Fruit fly (Drosophila melanogaster) Kc167 (cell line): Measurements from ENCODE around the gene CG4839.

ENCODE experiments used
- Myc ChIP-seq: fragments of >200 bp; optimal IDR thresholded peaks from 2 replicates; lab custom pipeline; 2017; ENCODE audit warnings: missing external identifiers
- Sin3A ChIP-seq: fragments of >200 bp; optimal IDR thresholded peaks from 2 replicates; lab custom pipeline; 2018; ENCODE audit warnings: missing external identifiers
- h ChIP-seq: fragments of >200 bp; optimal IDR thresholded peaks from 3 replicates; lab custom pipeline; 2018; ENCODE audit warnings: missing external identifiers
- insv ChIP-seq: fragments of >200 bp; optimal IDR thresholded peaks from 3 replicates; lab custom pipeline; 2018; ENCODE audit warnings: missing external identifiers
- psq ChIP-seq: fragments of >200 bp; optimal IDR thresholded peaks from 2 replicates; lab custom pipeline; 2017; ENCODE audit warnings: missing external identifiers
- ttk ChIP-seq: sonication (Bioruptor generic); optimal IDR thresholded peaks from 2 replicates; lab custom pipeline; 2017; ENCODE audit warnings: missing external identifiers

The CG4839 gene

DNA sequence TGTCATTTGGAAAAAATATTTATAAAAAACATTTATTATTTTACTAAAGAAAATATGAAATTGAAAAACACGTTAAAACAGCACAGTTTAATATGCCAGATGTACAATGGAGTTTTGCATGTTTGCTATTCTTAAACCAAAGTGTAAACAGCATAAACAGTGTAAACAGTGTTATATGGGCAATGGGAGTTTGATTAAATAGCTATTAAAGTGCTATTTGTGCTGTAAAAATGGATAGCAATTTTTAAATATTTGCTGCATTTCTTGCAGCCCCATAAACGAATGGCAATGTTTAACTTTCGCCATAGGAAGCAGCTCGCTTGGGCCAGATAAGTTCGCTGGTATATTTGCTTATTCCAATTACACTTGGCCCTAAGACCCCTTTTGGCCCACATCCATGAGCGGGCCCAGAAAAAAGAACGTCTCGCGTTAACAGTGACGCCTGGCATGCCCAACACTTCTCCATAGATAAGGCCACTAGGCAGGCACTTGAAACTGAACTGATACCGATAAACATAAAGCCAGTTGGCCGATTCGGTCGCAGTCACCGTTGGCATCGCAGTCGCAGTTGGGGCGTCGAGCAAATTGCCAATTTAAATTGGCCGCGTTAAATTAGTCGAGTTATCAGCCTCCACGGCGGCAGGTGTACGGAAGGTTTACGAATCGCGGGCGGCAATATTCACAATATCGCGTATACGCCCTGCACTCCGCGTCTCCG is at the start of gene CG4839:
Gene CG4839, plus strand, starts transcription at position 541 of the 718 bp plus-strand sequence.
- TF ChIP-seq ttk (lab: Kevin White, UChicago) (no peak), Sin3A (lab: Kevin White, UChicago) (no peak), psq (lab: Kevin White, UChicago) (no peak), h (lab: Kevin White, UChicago) (no peak), insv (lab: Kevin White, UChicago) (no peak), Myc (no peak)

DNA sequence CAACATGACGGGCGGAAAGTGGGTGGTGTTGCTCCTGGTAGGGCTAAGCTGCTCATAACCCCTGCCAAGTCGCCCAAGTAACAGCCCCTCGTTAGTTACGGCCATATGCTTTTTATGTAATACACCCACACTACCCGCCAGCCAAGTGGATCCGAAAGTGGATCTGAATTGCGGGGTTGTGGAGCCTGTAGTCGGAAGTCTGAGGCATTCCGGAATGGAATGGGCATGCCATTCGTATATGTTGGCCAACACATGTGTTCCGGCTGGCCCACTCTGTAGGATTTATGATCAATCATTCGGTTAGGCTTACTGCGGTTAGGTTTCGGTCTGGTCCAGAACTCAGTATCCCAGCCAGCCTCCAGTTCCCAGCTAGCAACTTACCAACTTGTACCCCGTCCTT is 48.4 kb upstream of the CG4839 start:
- TF ChIP-seq insv (lab: Kevin White, UChicago): no peak
- TF ChIP-seq h (lab: Kevin White, UChicago): no peak
- TF ChIP-seq Myc: no peak
- no peak for TF ChIP-seq ttk (lab: Kevin White, UChicago)
- no peak for TF ChIP-seq Sin3A (lab: Kevin White, UChicago)
- TF ChIP-seq psq (lab: Kevin White, UChicago): no peak

DNA sequence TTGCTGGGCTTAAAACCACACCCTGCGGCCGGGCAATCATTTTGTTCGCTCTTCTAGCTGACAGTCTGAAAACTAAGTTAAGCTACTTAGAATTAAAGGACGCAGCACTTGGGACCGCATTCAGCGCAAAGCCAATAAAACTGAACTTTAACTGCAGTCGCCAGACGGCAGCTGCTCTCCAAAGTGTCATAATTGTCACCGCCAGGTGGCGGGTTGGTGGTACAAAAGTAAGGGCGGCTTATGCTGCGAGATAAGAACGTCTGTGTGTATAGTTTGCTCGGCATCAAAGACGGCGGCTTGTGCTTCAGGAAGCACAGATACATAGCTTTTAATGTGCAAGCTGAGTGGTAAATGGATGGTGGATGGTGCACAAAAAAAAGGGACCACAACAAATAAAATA is 35.8 kb upstream of the CG4839 start:
- TF ChIP-seq psq (lab: Kevin White, UChicago) (no peak), ttk (lab: Kevin White, UChicago) (no peak), Sin3A (lab: Kevin White, UChicago) (no peak)

DNA sequence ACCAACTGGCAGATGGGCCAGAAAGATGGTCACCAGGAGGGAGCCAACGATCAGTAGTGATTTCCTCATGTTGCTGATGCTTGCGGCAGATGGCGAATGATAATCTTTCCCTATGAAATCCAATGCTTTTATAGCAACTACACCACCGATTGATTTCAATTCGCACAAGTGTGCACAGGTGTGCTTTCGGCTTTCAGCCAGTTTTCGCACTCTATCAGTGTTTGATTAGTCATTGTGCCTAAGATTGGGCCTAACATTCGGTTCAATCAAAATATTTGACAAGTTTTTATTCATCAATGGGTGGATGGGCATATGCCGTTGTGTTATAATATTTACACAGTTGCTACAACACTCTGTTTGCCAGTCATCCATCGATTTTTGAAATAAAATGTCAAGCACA is 21.9 kb upstream of the CG4839 start, which contains the start of gene CG13135:
Gene CG13135, minus strand, starts transcription at position 101 of the 400 bp plus-strand sequence.
- TF ChIP-seq ttk (lab: Kevin White, UChicago) (no peak), Sin3A (lab: Kevin White, UChicago) (no peak), h (lab: Kevin White, UChicago) (no peak), psq (lab: Kevin White, UChicago) (no peak), insv (lab: Kevin White, UChicago) (no peak), Myc (no peak)

DNA sequence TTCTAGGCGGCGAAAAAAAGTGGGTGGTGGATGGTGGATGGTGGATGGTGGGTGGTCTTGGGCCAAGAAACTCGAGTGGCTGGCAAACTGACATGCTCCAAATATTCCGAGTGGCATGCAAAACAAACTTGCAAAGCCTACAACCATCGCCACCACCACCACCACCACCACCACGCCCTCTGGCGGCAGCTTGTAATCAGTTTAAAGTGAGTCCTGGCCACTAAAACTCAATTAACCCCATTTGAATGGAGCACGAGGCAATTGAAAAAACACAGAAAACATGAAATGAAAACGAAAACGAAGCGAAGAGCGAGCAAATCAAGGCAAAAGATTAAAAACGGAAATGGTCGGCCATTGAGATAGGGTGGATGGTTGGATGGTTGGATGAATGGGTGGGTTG is 20.6 kb upstream of the CG4839 start:
- no peak for TF ChIP-seq Myc
- TF ChIP-seq psq (lab: Kevin White, UChicago): no peak
- TF ChIP-seq h (lab: Kevin White, UChicago): no peak
- TF ChIP-seq insv (lab: Kevin White, UChicago): no peak
- TF ChIP-seq Sin3A (lab: Kevin White, UChicago): no peak
- no peak for TF ChIP-seq ttk (lab: Kevin White, UChicago)

DNA sequence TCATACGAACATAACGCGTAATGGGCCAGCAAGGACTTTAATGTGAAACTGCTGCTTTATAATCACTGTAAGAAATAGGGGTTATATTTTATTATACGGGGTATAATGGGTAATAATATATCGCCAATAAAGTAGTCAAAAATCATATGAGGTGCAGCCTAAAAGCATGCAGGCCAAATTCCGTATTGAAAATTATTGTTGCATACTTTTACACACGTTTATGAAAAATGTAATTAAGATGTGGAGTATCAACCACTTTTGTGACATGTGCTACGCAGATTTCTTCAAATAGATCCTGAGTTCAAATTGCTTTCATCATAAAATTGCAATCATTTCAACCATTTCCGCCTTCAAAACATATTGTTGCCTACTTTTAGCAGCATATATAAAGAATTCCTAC is 13.8 kb upstream of the CG4839 start:
- no peak for TF ChIP-seq h (lab: Kevin White, UChicago)
- TF ChIP-seq Sin3A (lab: Kevin White, UChicago): no peak
- no peak for TF ChIP-seq Myc
- no peak for TF ChIP-seq insv (lab: Kevin White, UChicago)
- no peak for TF ChIP-seq psq (lab: Kevin White, UChicago)
- TF ChIP-seq ttk (lab: Kevin White, UChicago): no peak

DNA sequence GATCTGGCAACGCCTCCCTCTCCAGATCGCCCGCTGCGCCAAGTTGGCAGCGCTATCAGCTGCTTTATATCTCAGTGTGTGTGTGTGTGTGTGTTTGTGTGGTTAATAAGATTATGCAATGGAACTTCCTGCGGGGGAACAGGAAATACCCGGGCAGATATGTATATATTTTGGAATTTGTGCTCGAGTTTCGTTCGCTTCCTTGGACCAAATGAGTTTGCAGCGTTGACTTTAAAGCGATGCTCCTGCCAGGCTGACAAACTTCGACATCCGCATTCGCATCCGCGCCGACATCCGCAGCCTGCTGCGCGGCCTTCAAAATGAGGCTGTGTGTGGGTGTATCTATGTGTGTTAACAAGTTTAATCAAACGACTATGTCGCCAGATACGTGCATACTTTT is 1.2 kb upstream of the CG4839 start:
- TF ChIP-seq Myc: no peak
- no peak for TF ChIP-seq ttk (lab: Kevin White, UChicago)
- no peak for TF ChIP-seq h (lab: Kevin White, UChicago)
- no peak for TF ChIP-seq insv (lab: Kevin White, UChicago)
- TF ChIP-seq psq (lab: Kevin White, UChicago): no peak
- TF ChIP-seq Sin3A (lab: Kevin White, UChicago): no peak

DNA sequence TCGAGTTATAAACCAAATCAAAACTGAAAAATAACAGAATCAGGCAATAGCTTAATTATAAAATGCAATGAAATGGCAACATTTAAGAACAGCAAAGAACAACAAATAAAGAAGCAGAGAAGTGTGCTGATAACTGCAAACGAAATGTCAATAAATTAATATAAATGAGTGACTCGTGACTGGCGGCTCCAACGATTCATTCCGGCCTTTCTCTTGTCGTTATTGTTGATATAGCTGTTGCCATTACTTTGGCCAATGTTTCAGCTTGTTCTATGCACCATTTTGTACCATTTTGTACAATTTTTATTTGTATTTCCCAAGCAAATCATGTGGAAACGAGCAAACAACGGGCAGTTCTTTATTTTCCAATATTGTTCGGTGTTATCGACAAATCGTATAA is 995 bp downstream of the CG4839 start:
- no peak for TF ChIP-seq Myc
- no peak for TF ChIP-seq psq (lab: Kevin White, UChicago)
- no peak for TF ChIP-seq ttk (lab: Kevin White, UChicago)
- TF ChIP-seq Sin3A (lab: Kevin White, UChicago): no peak
- TF ChIP-seq insv (lab: Kevin White, UChicago): no peak
- no peak for TF ChIP-seq h (lab: Kevin White, UChicago)

DNA sequence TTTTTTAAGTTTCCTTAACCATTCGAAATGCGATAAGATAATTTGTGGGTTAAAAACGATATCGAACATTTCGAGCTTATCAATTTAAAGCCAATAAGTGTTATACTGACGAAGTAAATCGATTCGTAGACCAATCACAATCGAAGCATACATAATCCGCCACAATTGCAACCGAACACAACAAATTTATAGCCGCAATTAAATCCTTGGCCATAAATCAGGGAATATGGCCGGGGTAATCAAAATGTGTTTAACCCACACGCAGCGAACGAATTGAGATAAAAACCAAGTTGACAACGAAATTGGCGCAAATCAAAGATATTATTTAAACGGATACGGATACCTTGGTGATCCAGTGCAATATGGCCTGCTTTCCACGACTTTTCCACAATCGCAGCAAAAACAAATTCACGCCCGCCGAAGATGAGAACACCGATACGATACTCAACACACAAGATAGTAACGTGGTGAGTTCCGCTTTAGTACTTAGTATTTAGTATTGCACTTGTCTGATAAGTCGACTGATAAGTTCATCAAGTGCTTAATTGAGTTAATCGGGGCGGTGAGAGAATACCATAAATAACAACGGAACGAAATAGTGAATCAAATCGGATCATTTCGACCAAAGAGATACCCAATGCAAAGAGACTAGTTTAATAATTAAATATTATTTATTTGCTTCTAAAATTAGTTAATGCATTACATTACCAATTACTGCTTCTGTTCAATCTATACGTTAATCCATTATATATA is 2.3 kb downstream of the CG4839 start:
- TF ChIP-seq h (lab: Kevin White, UChicago) (no peak), insv (lab: Kevin White, UChicago) (no peak), Sin3A (lab: Kevin White, UChicago) (no peak), ttk (lab: Kevin White, UChicago) (no peak), psq (lab: Kevin White, UChicago) (no peak), Myc (no peak)

DNA sequence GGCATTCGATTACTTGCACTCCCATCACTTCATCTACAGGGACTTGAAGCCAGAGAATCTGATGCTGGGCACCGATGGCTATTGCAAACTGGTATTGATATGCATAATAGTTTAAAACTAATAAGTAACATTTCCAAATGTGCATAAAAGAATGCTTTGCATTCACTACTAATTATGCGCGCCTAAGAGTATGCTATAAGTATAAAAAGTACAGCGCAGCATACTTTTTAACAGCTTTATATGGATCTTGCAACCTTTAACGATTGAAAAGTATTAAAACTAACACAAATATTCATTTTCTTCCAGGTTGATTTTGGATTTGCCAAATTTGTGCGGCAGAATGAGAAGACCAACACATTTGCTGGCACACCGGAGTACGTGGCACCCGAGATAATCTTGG is 9.8 kb downstream of the CG4839 start:
- TF ChIP-seq psq (lab: Kevin White, UChicago) (no peak), Sin3A (lab: Kevin White, UChicago) (no peak), ttk (lab: Kevin White, UChicago) (no peak), Myc (no peak), insv (lab: Kevin White, UChicago) (no peak), h (lab: Kevin White, UChicago) (no peak)

DNA sequence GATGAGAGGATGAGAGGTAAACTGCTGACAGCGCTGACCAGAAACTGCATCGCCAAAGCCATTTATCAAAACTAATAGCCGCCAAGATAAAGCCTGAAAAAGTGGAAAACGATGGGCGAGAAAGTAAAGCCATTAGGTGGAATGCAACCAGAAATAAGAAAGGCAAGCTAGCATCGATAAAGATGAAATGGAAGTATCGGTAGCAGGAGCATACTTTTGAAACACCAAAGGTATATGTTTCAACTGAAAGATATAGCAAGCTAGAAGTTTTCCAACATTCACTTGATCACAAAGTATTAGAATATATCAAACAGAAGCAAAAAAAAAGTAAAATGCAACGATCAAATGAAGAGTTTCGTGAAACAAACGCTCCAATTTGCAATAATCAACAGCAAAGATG is 27.8 kb downstream of the CG4839 start, which contains the start of gene CG13137:
Gene CG13137, plus strand, starts transcription at position 301 of the 400 bp plus-strand sequence.
- TF ChIP-seq Sin3A (lab: Kevin White, UChicago): no peak
- no peak for TF ChIP-seq h (lab: Kevin White, UChicago)
- no peak for TF ChIP-seq insv (lab: Kevin White, UChicago)
- TF ChIP-seq ttk (lab: Kevin White, UChicago): no peak
- TF ChIP-seq Myc: no peak
- TF ChIP-seq psq (lab: Kevin White, UChicago): no peak
